Fruit fly (Drosophila melanogaster) whole organism, embryonic: ENCODE results near the gene CG13601.

Source experiments
- Adf1 ChIP-seq: fragments of 200-800 bp; sonication (Bioruptor generic); IDR thresholded peaks from 2 replicates; pipeline ENCODE4 v1.3.6; 2022; ENCODE audit warnings: missing biosample characterization, missing genetic modification characterization
- Atf6 ChIP-seq: fragments of 200-800 bp; sonication (Bioruptor generic); IDR thresholded peaks from 2 replicates; pipeline ENCODE4 v1.3.6; 2022; ENCODE audit warnings: missing biosample characterization, missing genetic modification characterization
- BEAF-32 ChIP-seq: fragments of 200-800 bp; sonication (Bioruptor generic); optimal IDR thresholded peaks from 3 replicates; lab custom pipeline; 2017; ENCODE audit warnings: missing biosample characterization, missing genetic modification characterization, mild to moderate bottlenecking, moderate library complexity, missing genetic modification reagents
- CG10543 ChIP-seq: fragments of 200-800 bp; sonication (Bioruptor generic); optimal IDR thresholded peaks from 3 replicates; lab custom pipeline; 2017; ENCODE audit warnings: missing biosample characterization, mild to moderate bottlenecking, missing genetic modification characterization, moderate library complexity
- CG14014 ChIP-seq: fragments of 200-800 bp; sonication (Bioruptor generic); IDR thresholded peaks from 2 replicates; pipeline ENCODE4 v1.3.6; 2022; ENCODE audit warnings: missing biosample characterization, missing genetic modification characterization
- CG17802 ChIP-seq: fragments of 200-800 bp; sonication (Bioruptor generic); optimal IDR thresholded peaks from 2 replicates; lab custom pipeline; 2018; ENCODE audit warnings: missing biosample characterization, mild to moderate bottlenecking, missing genetic modification characterization, moderate library complexity
- CG17912 ChIP-seq: fragments of 200-800 bp; sonication (Bioruptor generic); optimal IDR thresholded peaks from 2 replicates; lab custom pipeline; 2018; ENCODE audit warnings: missing biosample characterization, mild to moderate bottlenecking, missing genetic modification characterization
- CG1792 ChIP-seq: fragments of 200-800 bp; sonication (Bioruptor generic); optimal IDR thresholded peaks from 2 replicates; lab custom pipeline; 2016; ENCODE audit warnings: missing biosample characterization, missing genetic modification characterization
- CG18011 ChIP-seq: fragments of 200-800 bp; sonication (Bioruptor generic); optimal IDR thresholded peaks from 2 replicates; lab custom pipeline; 2017; ENCODE audit warnings: missing biosample characterization, missing genetic modification characterization, mild to moderate bottlenecking, moderate library complexity, missing genotype
- CG34224 ChIP-seq: fragments of 200-800 bp; sonication (Bioruptor generic); IDR thresholded peaks from 3 replicates; pipeline ENCODE4 v1.3.6; 2022; ENCODE audit warnings: missing biosample characterization, missing genetic modification characterization; ENCODE audit not compliant: partially characterized antibody
- CG3847 ChIP-seq: fragments of 200-800 bp; sonication (Bioruptor generic); IDR thresholded peaks from 2 replicates; pipeline ENCODE4 v1.3.6; 2022; ENCODE audit warnings: missing biosample characterization, missing genetic modification characterization
- CG4328 ChIP-seq: fragments of 200-800 bp; sonication (Bioruptor generic); optimal IDR thresholded peaks from 3 replicates; lab custom pipeline; 2017; ENCODE audit warnings: missing biosample characterization, missing genetic modification reagents, missing genetic modification characterization
- CG4404 ChIP-seq: fragments of 200-800 bp; sonication (Bioruptor generic); IDR thresholded peaks from 2 replicates; pipeline ENCODE4 v1.3.6; 2022; ENCODE audit warnings: missing biosample characterization, missing genetic modification characterization
- CG4707 ChIP-seq: fragments of 200-800 bp; sonication (Bioruptor generic); optimal IDR thresholded peaks from 2 replicates; lab custom pipeline; 2018; ENCODE audit warnings: missing biosample characterization, mild to moderate bottlenecking, missing genetic modification characterization, moderate library complexity
- CG6175 ChIP-seq: fragments of 200-800 bp; sonication (Bioruptor generic); IDR thresholded peaks from 3 replicates; pipeline ENCODE4 v1.3.6; 2022; ENCODE audit warnings: missing biosample characterization, missing genetic modification characterization
- CG6683 ChIP-seq: fragments of 200-800 bp; sonication (Bioruptor generic); optimal IDR thresholded peaks from 2 replicates; lab custom pipeline; 2017; ENCODE audit warnings: missing biosample characterization, mild to moderate bottlenecking, missing genetic modification characterization, missing genetic modification reagents
- CG8089 ChIP-seq: fragments of 200-800 bp; sonication (Bioruptor generic); optimal IDR thresholded peaks from 3 replicates; lab custom pipeline; 2016; ENCODE audit warnings: missing biosample characterization, missing genetic modification characterization
- CG9609 ChIP-seq: fragments of 200-800 bp; sonication (Bioruptor generic); optimal IDR thresholded peaks from 3 replicates; lab custom pipeline; 2016; ENCODE audit warnings: missing biosample characterization, missing genetic modification characterization
- CG9727 ChIP-seq: fragments of 200-800 bp; sonication (Bioruptor generic); optimal IDR thresholded peaks from 3 replicates; lab custom pipeline; 2017; ENCODE audit warnings: missing biosample characterization, mild to moderate bottlenecking, missing genetic modification characterization
- Dbx ChIP-seq: fragments of 200-800 bp; sonication (Bioruptor generic); IDR thresholded peaks from 3 replicates; pipeline ENCODE4 v1.3.6; 2022; ENCODE audit warnings: missing biosample characterization, missing genetic modification characterization
- Elba2 ChIP-seq: fragments of 200-800 bp; sonication (Bioruptor generic); optimal IDR thresholded peaks from 3 replicates; lab custom pipeline; 2016; ENCODE audit warnings: missing biosample characterization, missing genetic modification characterization
- Ets65A ChIP-seq: fragments of 200-800 bp; sonication (Bioruptor generic); peaks from one replicate; lab custom pipeline; 2016; ENCODE audit warnings: missing biosample characterization, missing genetic modification characterization
- Hr39 ChIP-seq: fragments of >200 bp; optimal IDR thresholded peaks from 2 replicates; lab custom pipeline; 2017
- MBD-R2 ChIP-seq: fragments of 200-800 bp; sonication (Bioruptor generic); IDR thresholded peaks from 2 replicates; pipeline ENCODE4 v1.3.6; 2022; ENCODE audit warnings: missing biosample characterization, missing genetic modification characterization
- Myb ChIP-seq: fragments of 200-800 bp; sonication (Bioruptor generic); optimal IDR thresholded peaks from 2 replicates; lab custom pipeline; 2016; ENCODE audit warnings: missing biosample characterization, missing genetic modification characterization
- PHDP ChIP-seq: fragments of 200-800 bp; sonication (Bioruptor generic); optimal IDR thresholded peaks from 3 replicates; lab custom pipeline; 2018; ENCODE audit warnings: missing biosample characterization, mild to moderate bottlenecking, missing genetic modification characterization, moderate library complexity
- Pdp1 ChIP-seq, 2 experiments: fragments of 200-800 bp; sonication (Bioruptor generic); optimal IDR thresholded peaks; 3 replicates each; lab custom pipeline; 2016; ENCODE audit warnings: missing biosample characterization in 2 of 2, missing genetic modification characterization in 2 of 2, mild to moderate bottlenecking in 1 of 2, moderate library complexity in 1 of 2
- Side ChIP-seq: fragments of 200-800 bp; sonication (Bioruptor generic); optimal IDR thresholded peaks from 2 replicates; lab custom pipeline; 2016; ENCODE audit warnings: missing biosample characterization, missing genetic modification characterization
- Sin3A ChIP-seq: fragments of >200 bp; optimal IDR thresholded peaks from 2 replicates; lab custom pipeline; 2018
- Spps ChIP-seq: fragments of 200-800 bp; sonication (Bioruptor generic); optimal IDR thresholded peaks from 2 replicates; lab custom pipeline; 2018; ENCODE audit warnings: missing biosample characterization, mild to moderate bottlenecking, missing genetic modification characterization
- Vsx1 ChIP-seq: fragments of 200-800 bp; sonication (Bioruptor generic); optimal IDR thresholded peaks from 2 replicates; lab custom pipeline; 2017; ENCODE audit warnings: missing biosample characterization, mild to moderate bottlenecking, missing genetic modification characterization, missing genetic modification reagents
- amos ChIP-seq: fragments of 200-800 bp; sonication (Bioruptor generic); IDR thresholded peaks from 2 replicates; pipeline ENCODE4 v1.3.6; 2022; ENCODE audit warnings: missing biosample characterization, missing genetic modification characterization; ENCODE audit not compliant: partially characterized antibody
- br ChIP-seq: fragments of >200 bp; optimal IDR thresholded peaks from 2 replicates; lab custom pipeline; 2017
- dysf ChIP-seq: fragments of 200-800 bp; sonication (Bioruptor generic); IDR thresholded peaks from 3 replicates; pipeline ENCODE4 v1.3.6; 2022; ENCODE audit warnings: missing biosample characterization, missing genetic modification characterization
- fd3F ChIP-seq: fragments of 200-800 bp; sonication (Bioruptor generic); optimal IDR thresholded peaks from 2 replicates; lab custom pipeline; 2018; ENCODE audit warnings: missing biosample characterization, mild to moderate bottlenecking, missing genetic modification characterization, moderate library complexity
- ftz-f1 ChIP-seq: fragments of 200-800 bp; sonication (Bioruptor generic); optimal IDR thresholded peaks from 2 replicates; lab custom pipeline; 2016; ENCODE audit warnings: missing biosample characterization, missing genetic modification characterization
- gt ChIP-seq: fragments of 200-800 bp; sonication (Bioruptor generic); IDR thresholded peaks from 2 replicates; pipeline ENCODE4 v1.3.6; 2022; ENCODE audit warnings: missing biosample characterization, missing genetic modification characterization
- hb ChIP-seq: fragments of 200-800 bp; sonication (Bioruptor generic); IDR thresholded peaks from 3 replicates; pipeline ENCODE4 v1.3.6; 2022; ENCODE audit warnings: missing biosample characterization, missing genetic modification characterization; ENCODE audit not compliant: partially characterized antibody
- inv ChIP-seq: fragments of 200-800 bp; sonication (Bioruptor generic); IDR thresholded peaks from 2 replicates; pipeline ENCODE4 v1.3.6; 2022; ENCODE audit warnings: missing biosample characterization, missing genetic modification characterization; ENCODE audit not compliant: partially characterized antibody
- kah ChIP-seq: fragments of 200-800 bp; sonication (Bioruptor generic); optimal IDR thresholded peaks from 2 replicates; lab custom pipeline; 2018; ENCODE audit warnings: missing biosample characterization, mild to moderate bottlenecking, missing genetic modification characterization
- lola ChIP-seq, 3 experiments: fragments of >200 bp in 2 of 3; fragments of 200-800 bp in 1 of 3; sonication (Bioruptor generic) in 1 of 3; optimal IDR thresholded peaks; 2 replicates each; lab custom pipeline; 2017 to 2019; ENCODE audit warnings: missing biosample characterization in 3 of 3, missing genetic modification characterization in 3 of 3, mild to moderate bottlenecking in 1 of 3, moderate library complexity in 1 of 3
- nau ChIP-seq: fragments of 200-800 bp; sonication (Bioruptor generic); optimal IDR thresholded peaks from 3 replicates; lab custom pipeline; 2017; ENCODE audit warnings: missing biosample characterization, mild to moderate bottlenecking, missing genetic modification characterization, missing genetic modification reagents
- org-1 ChIP-seq: fragments of 200-800 bp; sonication (Bioruptor generic); optimal IDR thresholded peaks from 2 replicates; lab custom pipeline; 2017; ENCODE audit warnings: missing biosample characterization, missing genetic modification characterization
- pnt ChIP-seq: fragments of 200-800 bp; sonication (Bioruptor generic); optimal IDR thresholded peaks from 3 replicates; lab custom pipeline; 2016; ENCODE audit warnings: missing biosample characterization, missing genetic modification characterization
- prd ChIP-seq, 3 experiments: fragments of >200 bp in 2 of 3; fragments of 200-800 bp in 1 of 3; sonication (Bioruptor generic) in 1 of 3; optimal IDR thresholded peaks in 2 of 3; IDR thresholded peaks in 1 of 3; 2 replicates in 2 of 3; 3 replicates in 1 of 3; pipeline versions ENCODE4 v1.3.6 to Lab custom; 2017 to 2022; ENCODE audit warnings: missing biosample characterization in 1 of 3, missing genetic modification characterization in 1 of 3
- ro ChIP-seq: fragments of 200-800 bp; sonication (Bioruptor generic); IDR thresholded peaks from 2 replicates; pipeline ENCODE4 v1.3.6; 2022; ENCODE audit warnings: missing biosample characterization, missing genetic modification characterization
- schlank ChIP-seq: fragments of 200-800 bp; sonication (Bioruptor generic); optimal IDR thresholded peaks from 2 replicates; lab custom pipeline; 2018; ENCODE audit warnings: missing biosample characterization, mild to moderate bottlenecking, missing genetic modification characterization
- slbo ChIP-seq: fragments of 200-800 bp; sonication (Bioruptor generic); IDR thresholded peaks from 2 replicates; pipeline ENCODE4 v1.3.6; 2022; ENCODE audit warnings: missing biosample characterization, missing genetic modification characterization
- sr ChIP-seq: fragments of 200-800 bp; sonication (Bioruptor generic); IDR thresholded peaks from 3 replicates; pipeline ENCODE4 v1.3.6; 2022; ENCODE audit warnings: missing biosample characterization, missing genetic modification characterization
- sug ChIP-seq: fragments of 200-800 bp; optimal IDR thresholded peaks from 2 replicates; lab custom pipeline; 2019; ENCODE audit warnings: missing biosample characterization, mild to moderate bottlenecking, missing genetic modification characterization, moderate library complexity
- zf30C ChIP-seq: fragments of 200-800 bp; sonication (Bioruptor generic); optimal IDR thresholded peaks from 3 replicates; lab custom pipeline; 2018; ENCODE audit warnings: missing biosample characterization, mild to moderate bottlenecking, missing genetic modification characterization

Gene CG13601

dm6 chr3R:23887096-23887421 lies 40.4 kb downstream of the CG13601 start (continued):
- TF ChIP-seq zf30C (GFP tag; lab: Kevin White, UChicago), result no peak
- no peak for TF ChIP-seq CG10543 (GFP tag; lab: Kevin White, UChicago)
- peak; percentile 76 for TF ChIP-seq fd3F (GFP tag; lab: Kevin White, UChicago)
- TF ChIP-seq Hr39 (lab: Kevin White, UChicago), result no peak
- TF ChIP-seq CG1792 (GFP tag; lab: Kevin White, UChicago), result no peak
- peak; percentile 79 for TF ChIP-seq Vsx1 (GFP tag; lab: Kevin White, UChicago)
- TF ChIP-seq CG14014, result peak; percentile 90
- TF ChIP-seq Side (GFP tag; lab: Kevin White, UChicago), result no peak
- peak; percentile 81 for TF ChIP-seq kah (GFP tag; lab: Kevin White, UChicago)
- peak; percentile 88 for TF ChIP-seq CG3847 (GFP tag; lab: Robert Waterston, UW)
- TF ChIP-seq lola (GFP tag; optimal IDR thresholded peaks at IDR 0.05; lab: Kevin White, UChicago), result peak in 1 of 3 experiments; percentile 98
- TF ChIP-seq CG17912 (GFP tag; lab: Kevin White, UChicago), result no peak
- peak; percentile 22 for TF ChIP-seq sug
- peak; percentile 94 for TF ChIP-seq PHDP
- TF ChIP-seq slbo (GFP tag; lab: Robert Waterston, UW), result peak; percentile 84
- TF ChIP-seq CG17802, result peak; percentile 82
- peak; percentile 8 for TF ChIP-seq CG8089
- TF ChIP-seq CG9727, result peak; percentile 94
- TF ChIP-seq org-1 (GFP tag; lab: Kevin White, UChicago), result peak; percentile 73
- no peak for TF ChIP-seq Ets65A (GFP tag; lab: Kevin White, UChicago)
- no peak for TF ChIP-seq Elba2 (GFP tag; lab: Kevin White, UChicago)
- TF ChIP-seq amos, result no peak
- peak; percentile 89 for TF ChIP-seq dysf (GFP tag; lab: Robert Waterston, UW)
- peak; percentile 46; the same call in 2 of the 3 replicates for TF ChIP-seq sr (GFP tag; lab: Robert Waterston, UW)
- peak; percentile 63 for TF ChIP-seq CG6683 (GFP tag; lab: Kevin White, UChicago)
- TF ChIP-seq ftz-f1, result no peak
- no peak for TF ChIP-seq br (lab: Kevin White, UChicago)
- no peak for TF ChIP-seq Myb (GFP tag; lab: Kevin White, UChicago)
- no peak for TF ChIP-seq inv (GFP tag; lab: Robert Waterston, UW)
- TF ChIP-seq Atf6 (GFP tag; lab: Robert Waterston, UW), result peak; percentile 80
- TF ChIP-seq hb (GFP tag; lab: Robert Waterston, UW), result no peak
- TF ChIP-seq CG4328 (GFP tag; lab: Kevin White, UChicago), result peak; percentile 66
- peak; percentile 60 for TF ChIP-seq MBD-R2 (GFP tag; lab: Robert Waterston, UW)
- peak; percentile 52 to 69 for TF ChIP-seq Pdp1 (GFP tag; optimal IDR thresholded peaks at IDR 0.05; lab: Kevin White, UChicago)
- TF ChIP-seq schlank (tag; lab: Kevin White, UChicago), result peak; percentile 32
- TF ChIP-seq CG4404 (GFP tag; lab: Robert Waterston, UW), result peak; percentile 94
- TF ChIP-seq CG34224 (GFP tag; lab: Robert Waterston, UW), result no peak
- peak; percentile 58; the same call in 1 of the 3 replicates for TF ChIP-seq CG6175 (GFP tag; lab: Robert Waterston, UW)
- TF ChIP-seq Adf1 (GFP tag; lab: Robert Waterston, UW), result 0 out of 2 replicates have a peak, but pooled peaks have one; percentile 16
- TF ChIP-seq Spps (tag; lab: Kevin White, UChicago), result peak; percentile 97
- peak; percentile 35 for TF ChIP-seq CG9609 (GFP tag; lab: Kevin White, UChicago)
- peak; percentile 54 for TF ChIP-seq pnt (GFP tag; lab: Kevin White, UChicago)
- peak; percentile 78 for TF ChIP-seq nau (GFP tag; lab: Kevin White, UChicago)
- no peak for TF ChIP-seq prd (optimal IDR thresholded peaks at IDR 0.05; lab: Kevin White, UChicago)
- TF ChIP-seq prd (GFP tag; IDR thresholded peaks at IDR 0.05; lab: Robert Waterston, UW), result peak; percentile 95
- TF ChIP-seq CG18011 (GFP tag; lab: Kevin White, UChicago), result peak; percentile 40
- TF ChIP-seq CG4707, result peak; percentile 86
- no peak for TF ChIP-seq BEAF-32
- TF ChIP-seq ro, result peak; percentile 83
- 0 out of 3 replicates have a peak, but pooled peaks have one; percentile 46 for TF ChIP-seq Dbx (GFP tag; lab: Robert Waterston, UW)
- peak; percentile 82 for TF ChIP-seq gt (GFP tag; lab: Robert Waterston, UW)
- no peak for TF ChIP-seq Sin3A (lab: Kevin White, UChicago)
